Fruit fly (Drosophila melanogaster) whole organism, embryonic: ENCODE data around the gene CG8420.

Experiments used
- Atf3 ChIP-seq: fragments of 200-800 bp; sonication (Bioruptor generic); optimal IDR thresholded peaks from 3 replicates; lab custom pipeline; 2016; ENCODE audit warnings: missing biosample characterization, missing genetic modification characterization
- BtbVII ChIP-seq: fragments of 200-800 bp; sonication (Bioruptor generic); optimal IDR thresholded peaks from 3 replicates; lab custom pipeline; 2017; ENCODE audit warnings: missing biosample characterization, mild to moderate bottlenecking, missing genetic modification characterization
- CG10543 ChIP-seq: fragments of 200-800 bp; sonication (Bioruptor generic); optimal IDR thresholded peaks from 3 replicates; lab custom pipeline; 2017; ENCODE audit warnings: missing biosample characterization, mild to moderate bottlenecking, missing genetic modification characterization, moderate library complexity
- CG11398 ChIP-seq: fragments of 200-800 bp; sonication (Bioruptor generic); optimal IDR thresholded peaks from 2 replicates; lab custom pipeline; 2016; ENCODE audit warnings: missing biosample characterization, missing genetic modification characterization
- CG12155 ChIP-seq: fragments of 200-800 bp; sonication (Bioruptor generic); optimal IDR thresholded peaks from 3 replicates; lab custom pipeline; 2016; ENCODE audit warnings: missing biosample characterization, missing genetic modification characterization
- CG12219 ChIP-seq: fragments of 200-800 bp; sonication (Bioruptor generic); optimal IDR thresholded peaks from 3 replicates; lab custom pipeline; 2018; ENCODE audit warnings: missing biosample characterization, mild to moderate bottlenecking, missing genetic modification characterization
- CG12942 ChIP-seq: fragments of 200-800 bp; sonication (Bioruptor generic); optimal IDR thresholded peaks from 3 replicates; lab custom pipeline; 2016; ENCODE audit warnings: missing biosample characterization, missing genetic modification characterization
- CG13123 ChIP-seq: fragments of 200-800 bp; sonication (Bioruptor generic); optimal IDR thresholded peaks from 2 replicates; lab custom pipeline; 2016; ENCODE audit warnings: missing biosample characterization, missing genetic modification characterization
- CG15696 ChIP-seq: fragments of 200-800 bp; sonication (Bioruptor generic); optimal IDR thresholded peaks from 2 replicates; lab custom pipeline; 2019; ENCODE audit warnings: missing biosample characterization, mild to moderate bottlenecking, missing genetic modification characterization, moderate library complexity
- CG16813 ChIP-seq: fragments of 200-800 bp; sonication (Bioruptor generic); IDR thresholded peaks from 3 replicates; pipeline ENCODE4 v1.3.6; 2022; ENCODE audit warnings: missing biosample characterization, missing genetic modification characterization; ENCODE audit not compliant: partially characterized antibody
- CG18619 ChIP-seq: fragments of 200-800 bp; sonication (Bioruptor generic); optimal IDR thresholded peaks from 3 replicates; lab custom pipeline; 2017; ENCODE audit warnings: missing biosample characterization, mild to moderate bottlenecking, missing genetic modification characterization
- CG30431 ChIP-seq: fragments of 200-800 bp; sonication (Bioruptor generic); optimal IDR thresholded peaks from 2 replicates; lab custom pipeline; 2017; ENCODE audit warnings: missing biosample characterization, missing genetic modification characterization
- CG34422 ChIP-seq: fragments of 200-800 bp; sonication (Bioruptor generic); IDR thresholded peaks from 3 replicates; pipeline ENCODE4 v1.3.6; 2022; ENCODE audit warnings: missing biosample characterization, missing genetic modification characterization
- CG5245 ChIP-seq: fragments of 200-800 bp; sonication (Bioruptor generic); optimal IDR thresholded peaks from 3 replicates; lab custom pipeline; 2016; ENCODE audit warnings: missing biosample characterization, missing genetic modification characterization
- CG8359 ChIP-seq: fragments of 200-800 bp; sonication (Bioruptor generic); optimal IDR thresholded peaks from 2 replicates; lab custom pipeline; 2017; ENCODE audit warnings: missing biosample characterization, mild to moderate bottlenecking, missing genetic modification characterization, borderline replicate concordance
- CG8478 ChIP-seq: fragments of >200 bp; optimal IDR thresholded peaks from 2 replicates; lab custom pipeline; 2018
- CG8765 ChIP-seq: fragments of 200-800 bp; sonication (Bioruptor generic); IDR thresholded peaks from 2 replicates; pipeline ENCODE4 v1.3.6; 2022; ENCODE audit warnings: missing biosample characterization, missing genetic modification characterization
- CG9932 ChIP-seq: fragments of 200-800 bp; sonication (Bioruptor generic); IDR thresholded peaks from 2 replicates; pipeline ENCODE4 v1.3.6; 2022; ENCODE audit warnings: missing biosample characterization, missing genetic modification characterization
- CkIIα-i1 ChIP-seq: fragments of 200-800 bp; sonication (Bioruptor generic); IDR thresholded peaks from 2 replicates; pipeline ENCODE4 v1.3.6; 2022; ENCODE audit warnings: missing biosample characterization, missing genetic modification characterization
- Dbx ChIP-seq: fragments of 200-800 bp; sonication (Bioruptor generic); IDR thresholded peaks from 3 replicates; pipeline ENCODE4 v1.3.6; 2022; ENCODE audit warnings: missing biosample characterization, missing genetic modification characterization
- Deaf1 ChIP-seq: fragments of 200-800 bp; optimal IDR thresholded peaks from 3 replicates; lab custom pipeline; 2019; ENCODE audit warnings: missing biosample characterization, mild to moderate bottlenecking, missing genetic modification characterization, moderate library complexity
- Dip3 ChIP-seq: fragments of 200-800 bp; sonication (Bioruptor generic); optimal IDR thresholded peaks from 3 replicates; lab custom pipeline; 2016; ENCODE audit warnings: missing biosample characterization, missing genetic modification characterization
- Doc3 ChIP-seq: fragments of 200-800 bp; sonication (Bioruptor generic); IDR thresholded peaks from 3 replicates; pipeline ENCODE4 v1.3.6; 2022; ENCODE audit warnings: missing biosample characterization, missing genetic modification characterization; ENCODE audit not compliant: partially characterized antibody
- Fer1 ChIP-seq: fragments of 200-800 bp; sonication (Bioruptor generic); optimal IDR thresholded peaks from 2 replicates; lab custom pipeline; 2017; ENCODE audit warnings: missing biosample characterization, mild to moderate bottlenecking, missing genetic modification characterization
- H15 ChIP-seq: fragments of 200-800 bp; sonication (Bioruptor generic); IDR thresholded peaks from 3 replicates; pipeline ENCODE4 v1.3.6; 2022; ENCODE audit warnings: missing biosample characterization, missing genetic modification characterization
- Lhr ChIP-seq: fragments of 200-800 bp; sonication (Bioruptor generic); optimal IDR thresholded peaks from 3 replicates; lab custom pipeline; 2017; ENCODE audit warnings: mild to moderate bottlenecking, missing biosample characterization, missing genetic modification reagents, missing genetic modification characterization
- Lpt ChIP-seq: fragments of >200 bp; optimal IDR thresholded peaks from 2 replicates; lab custom pipeline; 2018; ENCODE audit warnings: missing biosample characterization, missing genetic modification characterization
- MESR4 ChIP-seq: fragments of 200-800 bp; sonication (Bioruptor generic); optimal IDR thresholded peaks from 2 replicates; lab custom pipeline; 2018; ENCODE audit warnings: missing biosample characterization, mild to moderate bottlenecking, missing genetic modification characterization, moderate library complexity
- PHDP ChIP-seq: fragments of 200-800 bp; sonication (Bioruptor generic); optimal IDR thresholded peaks from 3 replicates; lab custom pipeline; 2018; ENCODE audit warnings: missing biosample characterization, mild to moderate bottlenecking, missing genetic modification characterization, moderate library complexity
- Ptx1 ChIP-seq: fragments of 200-800 bp; sonication (Bioruptor generic); IDR thresholded peaks from 2 replicates; pipeline ENCODE4 v1.3.6; 2022; ENCODE audit warnings: missing biosample characterization, missing genetic modification characterization
- YL-1 ChIP-seq: fragments of 200-800 bp; sonication (Bioruptor generic); optimal IDR thresholded peaks from 3 replicates; lab custom pipeline; 2017; ENCODE audit warnings: missing biosample characterization, mild to moderate bottlenecking, missing genetic modification characterization
- ab ChIP-seq: fragments of 200-800 bp; sonication (Bioruptor generic); optimal IDR thresholded peaks from 2 replicates; lab custom pipeline; 2016; ENCODE audit warnings: missing biosample characterization, missing genetic modification characterization
- caup ChIP-seq: fragments of 200-800 bp; sonication (Bioruptor generic); optimal IDR thresholded peaks from 3 replicates; lab custom pipeline; 2017; ENCODE audit warnings: missing biosample characterization, mild to moderate bottlenecking, missing genetic modification characterization, moderate library complexity; ENCODE audit not compliant: severe bottlenecking
- dpn ChIP-seq, 2 experiments: fragments of 200-800 bp; sonication (Bioruptor generic); optimal IDR thresholded peaks; 3 replicates each; lab custom pipeline; 2016; ENCODE audit warnings: missing biosample characterization in 2 of 2, missing genetic modification characterization in 2 of 2
- ems ChIP-seq: fragments of 200-800 bp; sonication (Bioruptor generic); optimal IDR thresholded peaks from 3 replicates; lab custom pipeline; 2016; ENCODE audit warnings: missing biosample characterization, missing genetic modification characterization
- eve ChIP-seq, 2 experiments: fragments of >200 bp; optimal IDR thresholded peaks; 2 replicates each; lab custom pipeline; 2017; ENCODE audit warnings: missing biosample characterization in 2 of 2, missing genetic modification characterization in 2 of 2
- exex ChIP-seq: fragments of 200-800 bp; sonication (Bioruptor generic); optimal IDR thresholded peaks from 4 replicates; lab custom pipeline; 2018; ENCODE audit warnings: missing biosample characterization, mild to moderate bottlenecking, missing genetic modification characterization, moderate library complexity
- fd96Cb ChIP-seq: fragments of 200-800 bp; sonication (Bioruptor generic); optimal IDR thresholded peaks from 2 replicates; lab custom pipeline; 2018; ENCODE audit warnings: missing biosample characterization, mild to moderate bottlenecking, missing genetic modification characterization, moderate library complexity
- her ChIP-seq: fragments of 200-800 bp; sonication (Bioruptor generic); optimal IDR thresholded peaks from 2 replicates; lab custom pipeline; 2016; ENCODE audit warnings: missing biosample characterization, missing genetic modification characterization
- lmd ChIP-seq: fragments of 200-800 bp; sonication (Bioruptor generic); IDR thresholded peaks from 2 replicates; pipeline ENCODE4 v1.3.6; 2022; ENCODE audit warnings: missing biosample characterization, missing genetic modification characterization
- lola ChIP-seq, 3 experiments: fragments of >200 bp in 2 of 3; fragments of 200-800 bp in 1 of 3; sonication (Bioruptor generic) in 1 of 3; optimal IDR thresholded peaks; 2 replicates each; lab custom pipeline; 2017 to 2019; ENCODE audit warnings: missing biosample characterization in 3 of 3, missing genetic modification characterization in 3 of 3, mild to moderate bottlenecking in 1 of 3, moderate library complexity in 1 of 3
- lov ChIP-seq, 2 experiments: fragments of 200-800 bp in 1 of 2; fragments of >200 bp in 1 of 2; sonication (Bioruptor generic) in 1 of 2; IDR thresholded peaks in 1 of 2; optimal IDR thresholded peaks in 1 of 2; 2 replicates in 1 of 2; 3 replicates in 1 of 2; pipeline versions ENCODE4 v1.3.6 to Lab custom; 2017 to 2022; ENCODE audit warnings: missing biosample characterization in 1 of 2, missing genetic modification characterization in 1 of 2
- maf-S ChIP-seq: fragments of 200-800 bp; sonication (Bioruptor generic); optimal IDR thresholded peaks from 2 replicates; lab custom pipeline; 2016; ENCODE audit warnings: missing biosample characterization, missing genetic modification characterization
- pho ChIP-seq: fragments of 200-800 bp; sonication (Bioruptor generic); optimal IDR thresholded peaks from 2 replicates; lab custom pipeline; 2016; ENCODE audit warnings: missing biosample characterization, missing genetic modification characterization
- sens ChIP-seq: fragments of 200-800 bp; sonication (Bioruptor generic); peaks from one replicate; lab custom pipeline; 2016; ENCODE audit warnings: missing biosample characterization, missing genetic modification characterization
- sima ChIP-seq: fragments of 200-800 bp; sonication (Bioruptor generic); optimal IDR thresholded peaks from 2 replicates; lab custom pipeline; 2016; ENCODE audit warnings: missing biosample characterization, missing genetic modification characterization
- unc-4 ChIP-seq: fragments of 200-800 bp; sonication (Bioruptor generic); IDR thresholded peaks from 2 replicates; pipeline ENCODE4 v1.3.6; 2022; ENCODE audit warnings: missing biosample characterization, missing genetic modification characterization; ENCODE audit not compliant: partially characterized antibody
- z ChIP-seq: fragments of 200-800 bp; sonication (Bioruptor generic); IDR thresholded peaks from 3 replicates; pipeline ENCODE4 v1.3.6; 2022; ENCODE audit warnings: missing biosample characterization, missing genetic modification characterization
- zf30C ChIP-seq: fragments of 200-800 bp; sonication (Bioruptor generic); optimal IDR thresholded peaks from 3 replicates; lab custom pipeline; 2018; ENCODE audit warnings: missing biosample characterization, mild to moderate bottlenecking, missing genetic modification characterization

The CG8420 gene

dm6 chr3R:9245576-9246200 is 761 bp upstream of the CG8420 start, which contains the start of gene Vps15 (continued):
- peak; percentile 54 for TF ChIP-seq CG5245
- TF ChIP-seq dpn (GFP tag; optimal IDR thresholded peaks at IDR 0.05; lab: Kevin White, UChicago), result peak; percentile 50 to 72
- peak; percentile 48 for TF ChIP-seq CG18619 (GFP tag; lab: Kevin White, UChicago)
- no peak for TF ChIP-seq Lpt (GFP tag; lab: Kevin White, UChicago)
- TF ChIP-seq ems (GFP tag; lab: Kevin White, UChicago), result peak; percentile 77
- TF ChIP-seq maf-S (GFP tag; lab: Kevin White, UChicago), result peak; percentile 66
- TF ChIP-seq H15, result peak; percentile 57; the same call in 2 of the 3 replicates
- TF ChIP-seq pho (GFP tag; lab: Kevin White, UChicago), result peak; percentile 72
- TF ChIP-seq Dbx (GFP tag; lab: Robert Waterston, UW), result peak; percentile 75; the same call in 2 of the 3 replicates
- TF ChIP-seq CG8359 (GFP tag; lab: Kevin White, UChicago), result no peak
- peak; percentile 92 for TF ChIP-seq unc-4 (GFP tag; lab: Robert Waterston, UW)
- peak; percentile 42 for TF ChIP-seq BtbVII (GFP tag; lab: Kevin White, UChicago)
- TF ChIP-seq Atf3 (GFP tag; lab: Kevin White, UChicago), result peak; percentile 5
- TF ChIP-seq Deaf1 (tag; lab: Kevin White, UChicago), result peak; percentile 66
- no peak for TF ChIP-seq CG30431 (GFP tag; lab: Kevin White, UChicago)
- peak; percentile 54; the same call in 1 of the 3 replicates for TF ChIP-seq CG34422
- peak; percentile 71 for TF ChIP-seq fd96Cb (tag; lab: Kevin White, UChicago)
- TF ChIP-seq CkIIα-i1, result no peak
- TF ChIP-seq CG15696 (tag; lab: Kevin White, UChicago), result peak; percentile 74
- TF ChIP-seq YL-1 (GFP tag; lab: Kevin White, UChicago), result peak; percentile 32
- TF ChIP-seq lov (optimal IDR thresholded peaks at IDR 0.05; lab: Kevin White, UChicago), result no peak
- 0 out of 3 replicates have a peak, but pooled peaks have one; percentile 55 for TF ChIP-seq lov (GFP tag; IDR thresholded peaks at IDR 0.05; lab: Robert Waterston, UW)
- peak; percentile 72 for TF ChIP-seq CG12155 (GFP tag; lab: Kevin White, UChicago)
- TF ChIP-seq z (GFP tag; lab: Robert Waterston, UW), result no peak
- TF ChIP-seq CG9932 (GFP tag; lab: Robert Waterston, UW), result peak; percentile 79
- TF ChIP-seq lola (GFP tag; optimal IDR thresholded peaks at IDR 0.05; lab: Kevin White, UChicago), result peak in 1 of 3 experiments; percentile 77
- TF ChIP-seq CG8478 (lab: Kevin White, UChicago), result no peak
- TF ChIP-seq MESR4 (GFP tag; lab: Kevin White, UChicago), result peak; percentile 73
- peak; percentile 18 for TF ChIP-seq sima
- peak; percentile 85 for TF ChIP-seq Fer1 (GFP tag; lab: Kevin White, UChicago)
- TF ChIP-seq her (GFP tag; lab: Kevin White, UChicago), result peak; percentile 47
- peak; percentile 40 for TF ChIP-seq CG12219 (GFP tag; lab: Kevin White, UChicago)
- no peak for TF ChIP-seq CG8765 (GFP tag; lab: Robert Waterston, UW)
- TF ChIP-seq Lhr (GFP tag; lab: Kevin White, UChicago), result peak; percentile 19
- peak; percentile 52 for TF ChIP-seq caup (GFP tag; lab: Kevin White, UChicago)
- no peak for TF ChIP-seq eve (GFP tag; optimal IDR thresholded peaks at IDR 0.05; lab: Kevin White, UChicago)
- peak; percentile 96 for TF ChIP-seq sens (GFP tag; lab: Kevin White, UChicago)
- peak; percentile 59 for TF ChIP-seq lmd
- peak; percentile 41 for TF ChIP-seq CG11398 (GFP tag; lab: Kevin White, UChicago)
- no peak for TF ChIP-seq ab
- peak; percentile 89 for TF ChIP-seq PHDP (tag; lab: Kevin White, UChicago)
- peak; percentile 58 for TF ChIP-seq CG13123
- TF ChIP-seq exex (tag; lab: Kevin White, UChicago), result peak; percentile 62
- peak; percentile 53 for TF ChIP-seq CG12942 (GFP tag; lab: Kevin White, UChicago)
- no peak for TF ChIP-seq zf30C (GFP tag; lab: Kevin White, UChicago)
- TF ChIP-seq Dip3 (GFP tag; lab: Kevin White, UChicago), result peak; percentile 64
- peak; percentile 82 for TF ChIP-seq CG16813 (GFP tag; lab: Robert Waterston, UW)
- peak; percentile 78 for TF ChIP-seq Ptx1 (GFP tag; lab: Robert Waterston, UW)
- TF ChIP-seq Doc3, result peak; percentile 93
- peak; percentile 78 for TF ChIP-seq CG10543 (GFP tag; lab: Kevin White, UChicago)
